Worm (Caenorhabditis elegans): ENCODE data around the gene Y77E11A.7.

The Y77E11A.7 gene

DNA sequence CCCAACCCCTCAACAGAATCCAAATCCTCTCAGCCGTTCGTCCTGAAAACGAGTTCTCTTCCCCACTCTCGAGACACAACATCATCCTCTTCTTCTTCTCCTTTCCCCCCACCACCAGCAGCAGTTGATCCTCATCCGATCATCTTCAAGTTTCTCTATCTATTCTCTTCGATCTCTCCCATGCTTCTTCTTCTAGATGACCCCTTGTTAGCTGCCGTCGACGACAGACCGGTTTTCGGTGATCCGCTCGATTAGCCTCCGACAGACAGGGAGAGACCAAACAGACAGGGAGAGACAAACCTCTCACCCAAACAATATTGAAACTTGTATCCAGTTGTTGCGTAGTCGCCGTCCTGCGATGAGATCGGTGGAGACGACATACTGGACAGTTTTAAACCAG, 48.3 kb downstream of the Y77E11A.7 start:
- TF ChIP-seq madf-8 (GFP tag; conservative IDR thresholded peaks at IDR 0.05) (no peak), sea-2 (GFP tag; IDR thresholded peaks at IDR 0.05) (no peak), lag-1 (GFP tag; IDR thresholded peaks at IDR 0.05) (no peak), rcor-1 (GFP tag; IDR thresholded peaks at IDR 0.05) (no peak), F37B4.10 (GFP tag; IDR thresholded peaks at IDR 0.05) (no peak), ceh-100 (GFP tag; IDR thresholded peaks at IDR 0.05) (no peak)

ce11 chrIV:1367041-1367440, 52.6 kb downstream of the Y77E11A.7 start:
- TF ChIP-seq let-526 (GFP tag; IDR thresholded peaks at IDR 0.05): no peak

DNA sequence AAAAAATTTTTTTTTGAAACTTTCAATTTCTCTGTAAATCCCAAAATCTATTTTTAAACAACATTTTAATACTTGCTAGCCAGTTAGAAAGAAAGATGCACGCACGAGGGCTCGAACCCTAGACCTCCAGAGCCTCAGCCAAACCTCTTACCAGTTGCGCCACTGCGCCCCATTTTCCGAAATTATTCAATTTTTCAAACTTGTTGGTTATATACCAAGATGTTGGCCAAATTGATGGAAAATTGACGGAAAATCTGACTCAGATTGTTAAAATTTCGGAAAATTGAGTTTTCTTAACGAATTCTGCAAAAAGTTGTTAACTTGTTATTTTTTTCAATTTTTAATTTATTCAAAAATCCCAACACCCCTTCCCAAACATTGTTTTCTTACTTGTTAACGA, 53.9 kb downstream of the Y77E11A.7 start:
- TF ChIP-seq B0336.3 (GFP tag; IDR thresholded peaks at IDR 0.05) (no peak), ztf-25 (GFP tag; IDR thresholded peaks at IDR 0.05) (no peak), tbp1 (GFP tag; optimal IDR thresholded peaks at IDR 0.05) (peak; percentile 65), hlh-12 (tag; optimal IDR thresholded peaks at IDR 0.05) (no peak), sea-2 (GFP tag; IDR thresholded peaks at IDR 0.05) (no peak), F33H1.4 (GFP tag; IDR thresholded peaks at IDR 0.05) (no peak), rpc-1 (optimal IDR thresholded peaks at IDR 0.05) (peak; percentile 37), rpc-1 (tag; optimal IDR thresholded peaks at IDR 0.05) (peak; percentile 61), bed-2 (GFP tag; IDR thresholded peaks at IDR 0.05) (no peak), ceh-91 (GFP tag; IDR thresholded peaks at IDR 0.05) (no peak), B0261.1 (tag; optimal IDR thresholded peaks at IDR 0.05) (peak; percentile 31), lir-1 (GFP tag; conservative IDR thresholded peaks at IDR 0.05) (no peak)

DNA sequence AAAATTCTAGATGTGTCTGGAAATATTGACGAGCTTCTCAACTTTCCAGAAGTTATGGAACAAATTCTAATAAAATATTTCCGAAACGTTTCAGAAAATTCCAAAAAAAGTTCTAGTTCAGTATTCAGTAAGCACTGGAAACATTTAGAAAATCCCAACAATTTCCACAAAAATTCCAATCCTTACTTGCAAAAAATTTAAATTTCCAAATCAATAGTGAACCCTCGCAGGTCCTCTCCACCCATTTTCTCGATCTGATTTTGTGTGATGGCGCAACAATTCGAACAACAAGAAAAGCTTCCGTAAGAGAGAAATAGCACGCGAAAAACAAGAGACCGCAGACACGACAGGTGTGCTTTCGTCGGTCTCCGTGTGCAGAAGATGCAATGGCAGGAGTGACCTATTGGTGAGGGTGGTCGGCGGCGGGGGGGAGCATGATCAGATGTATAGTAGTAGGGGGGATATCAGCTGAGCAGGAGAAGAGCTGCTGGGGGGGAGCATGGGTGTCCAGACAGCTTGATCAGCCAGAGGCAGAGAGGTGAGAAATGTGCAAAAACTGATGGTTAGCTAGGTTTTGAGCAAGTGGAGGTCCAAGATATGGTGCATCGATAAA, 57.9 kb downstream of the Y77E11A.7 start:
- TF ChIP-seq hmg-1.2 (GFP tag; IDR thresholded peaks at IDR 0.05) (peak; percentile 23; the same call in 1 of the 2 replicates), egrh-3 (GFP tag; IDR thresholded peaks at IDR 0.05) (peak; percentile 21; the same call in 1 of the 2 replicates), zfh-2 (GFP tag; conservative IDR thresholded peaks at IDR 0.05) (peak; percentile 82), B0261.1 (tag; optimal IDR thresholded peaks at IDR 0.05) (no peak), him-1 (tag; optimal IDR thresholded peaks at IDR 0.05) (no peak), Y67H2A.10 (GFP tag; conservative IDR thresholded peaks at IDR 0.05) (no peak)
